Fruit fly (Drosophila melanogaster): ENCODE measurements around the gene Syx7.

Syx7 gene

DNA sequence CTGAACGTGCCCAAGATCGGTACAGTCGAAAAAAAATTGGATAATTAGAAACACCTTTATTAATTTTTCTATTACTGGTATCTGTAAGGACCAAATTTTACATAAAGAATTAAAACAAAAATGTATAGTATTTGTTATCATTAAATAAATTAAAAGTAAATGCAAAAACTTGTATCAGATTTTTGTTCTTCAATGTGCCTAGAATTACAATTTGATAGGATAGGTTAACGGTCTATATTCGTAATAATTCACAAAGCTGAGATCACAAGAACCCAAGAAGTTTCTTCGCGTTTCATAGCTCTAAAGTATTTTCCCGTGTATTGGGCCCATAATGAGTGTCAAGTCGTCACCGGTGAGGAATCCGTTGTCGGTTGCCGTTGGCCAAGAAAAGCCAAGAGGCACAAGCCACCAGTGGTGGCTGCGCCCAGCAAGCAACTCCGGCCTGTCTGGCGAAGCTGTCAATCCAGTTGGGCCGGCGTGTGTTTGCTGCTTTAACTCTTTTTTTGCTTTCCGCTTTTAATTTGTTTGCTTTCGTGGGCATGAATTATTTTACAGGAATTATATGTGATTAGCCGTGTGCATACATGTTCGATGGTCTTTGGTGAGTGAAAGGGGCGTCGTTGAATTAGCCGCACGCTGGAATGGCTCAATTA lies 27.6 kb upstream of the Syx7 start (continued):
- TF ChIP-seq Mes4 (GFP tag; optimal IDR thresholded peaks at IDR 0.05) (no peak), MESR4 (GFP tag; optimal IDR thresholded peaks at IDR 0.05) (no peak), gsb (GFP tag; IDR thresholded peaks at IDR 0.05) (0 out of 2 replicates have a peak, but pooled peaks have one; percentile 21), wek (GFP tag; optimal IDR thresholded peaks at IDR 0.05) (no peak), CG17361 (GFP tag; IDR thresholded peaks at IDR 0.05) (peak; percentile 80; the same call in 2 of the 3 replicates), dysf (GFP tag; IDR thresholded peaks at IDR 0.05) (peak; percentile 59; the same call in 2 of the 3 replicates), ac (GFP tag; optimal IDR thresholded peaks at IDR 0.05) (no peak), CG6791 (GFP tag; IDR thresholded peaks at IDR 0.05; ENCODE audit: partially characterized antibody) (no peak), CG7987 (GFP tag; optimal IDR thresholded peaks at IDR 0.05) (no peak), D19B (GFP tag; optimal IDR thresholded peaks at IDR 0.05) (no peak), Abd-B (GFP tag; optimal IDR thresholded peaks at IDR 0.05) (peak; percentile 27), CG15514 (GFP tag; optimal IDR thresholded peaks at IDR 0.05) (peak; percentile 20), lmd (GFP tag; IDR thresholded peaks at IDR 0.05) (peak; percentile 51), Drgx (GFP tag; IDR thresholded peaks at IDR 0.05) (peak; percentile 46; the same call in 1 of the 2 replicates), pzg (GFP tag; optimal IDR thresholded peaks at IDR 0.05) (no peak), ERR (GFP tag; optimal IDR thresholded peaks at IDR 0.05) (no peak), CG30431 (GFP tag; optimal IDR thresholded peaks at IDR 0.05) (no peak), CG12659 (GFP tag; optimal IDR thresholded peaks at IDR 0.05) (peak; percentile 61), CG6254 (GFP tag; optimal IDR thresholded peaks at IDR 0.05) (peak; percentile 22), Deaf1 (tag; optimal IDR thresholded peaks at IDR 0.05) (peak; percentile 43), TFAM (GFP tag; optimal IDR thresholded peaks at IDR 0.05) (no peak), Awh (GFP tag; IDR thresholded peaks at IDR 0.05) (0 out of 2 replicates have a peak, but pooled peaks have one; percentile 39), sens-2 (GFP tag; IDR thresholded peaks at IDR 0.05) (no peak), Opbp (GFP tag; IDR thresholded peaks at IDR 0.05; ENCODE audit: partially characterized antibody) (no peak), CG11504 (tag; optimal IDR thresholded peaks at IDR 0.05) (peak; percentile 82), caup (GFP tag; optimal IDR thresholded peaks at IDR 0.05; ENCODE audit: severe bottlenecking) (peak; percentile 6), CG9215 (GFP tag; IDR thresholded peaks at IDR 0.05) (0 out of 2 replicates have a peak, but pooled peaks have one; percentile 53), fd3F (GFP tag; optimal IDR thresholded peaks at IDR 0.05) (peak; percentile 22), GATAe (GFP tag; conservative IDR thresholded peaks at IDR 0.05) (no peak), CG1792 (GFP tag; optimal IDR thresholded peaks at IDR 0.05) (no peak), CG8290 (GFP tag; optimal IDR thresholded peaks at IDR 0.05) (no peak), CG8290 (tag; optimal IDR thresholded peaks at IDR 0.05) (no peak), CG1233 (GFP tag; optimal IDR thresholded peaks at IDR 0.05) (peak; percentile 11), mam (GFP tag; optimal IDR thresholded peaks at IDR 0.05) (peak; percentile 4), CG31441 (GFP tag; IDR thresholded peaks at IDR 0.05) (peak; percentile 72), kay (GFP tag; optimal IDR thresholded peaks at IDR 0.05) (peak; percentile 5), unpg (GFP tag; optimal IDR thresholded peaks at IDR 0.05) (no peak), Atf6 (GFP tag; IDR thresholded peaks at IDR 0.05) (peak; percentile 61; the same call in 1 of the 2 replicates), CG9437 (GFP tag; optimal IDR thresholded peaks at IDR 0.05) (peak; percentile 50), CG10267 (tag; optimal IDR thresholded peaks at IDR 0.05) (peak; percentile 54), Tbp (GFP tag; optimal IDR thresholded peaks at IDR 0.05) (no peak), ATbp (GFP tag; optimal IDR thresholded peaks at IDR 0.05) (peak; percentile 42), E2f2 (GFP tag; IDR thresholded peaks at IDR 0.05) (0 out of 2 replicates have a peak, but pooled peaks have one; percentile 20), CG7556 (GFP tag; optimal IDR thresholded peaks at IDR 0.05) (peak; percentile 71), Usf (GFP tag; optimal IDR thresholded peaks at IDR 0.05) (peak; percentile 11), CG12391 (tag; optimal IDR thresholded peaks at IDR 0.05) (no peak), CG11695 (GFP tag; IDR thresholded peaks at IDR 0.05) (peak; percentile 64; the same call in 2 of the 3 replicates), al (GFP tag; IDR thresholded peaks at IDR 0.05) (peak; percentile 62), Hmx (GFP tag; optimal IDR thresholded peaks at IDR 0.05) (no peak)
